Fruit fly (Drosophila melanogaster) whole organism, embryonic: Measurements from ENCODE around the gene AstC-R1.

Experiments
- Adf1 ChIP-seq: fragments of 200-800 bp; sonication (Bioruptor generic); IDR thresholded peaks from 2 replicates; pipeline ENCODE4 v1.3.6; 2022; ENCODE audit warnings: missing biosample characterization, missing genetic modification characterization
- Asciz ChIP-seq: fragments of 200-800 bp; sonication (Bioruptor generic); optimal IDR thresholded peaks from 2 replicates; lab custom pipeline; 2017; ENCODE audit warnings: missing biosample characterization, mild to moderate bottlenecking, missing genetic modification characterization, missing genetic modification reagents
- Bgb ChIP-seq: fragments of 200-800 bp; sonication (Bioruptor generic); IDR thresholded peaks from 2 replicates; pipeline ENCODE4 v1.3.6; 2022; ENCODE audit warnings: missing biosample characterization, missing genetic modification characterization; ENCODE audit not compliant: partially characterized antibody
- CG10462 ChIP-seq: fragments of 200-800 bp; sonication (Bioruptor generic); optimal IDR thresholded peaks from 2 replicates; lab custom pipeline; 2016; ENCODE audit warnings: missing biosample characterization, missing genetic modification characterization
- CG15011 ChIP-seq: fragments of 200-800 bp; sonication (Bioruptor generic); optimal IDR thresholded peaks from 3 replicates; lab custom pipeline; 2018; ENCODE audit warnings: missing biosample characterization, mild to moderate bottlenecking, missing genetic modification characterization
- CG1647 ChIP-seq: fragments of 200-800 bp; sonication (Bioruptor generic); optimal IDR thresholded peaks from 3 replicates; lab custom pipeline; 2016; ENCODE audit warnings: missing biosample characterization, missing genetic modification characterization
- CG2116 ChIP-seq: fragments of 200-800 bp; sonication (Bioruptor generic); optimal IDR thresholded peaks from 3 replicates; lab custom pipeline; 2018; ENCODE audit warnings: missing biosample characterization, mild to moderate bottlenecking, missing genetic modification characterization
- CG2889 ChIP-seq: fragments of 200-800 bp; sonication (Bioruptor generic); IDR thresholded peaks from 3 replicates; pipeline ENCODE4 v1.3.6; 2022; ENCODE audit warnings: missing biosample characterization, missing genetic modification characterization
- CG30431 ChIP-seq: fragments of 200-800 bp; sonication (Bioruptor generic); optimal IDR thresholded peaks from 2 replicates; lab custom pipeline; 2017; ENCODE audit warnings: missing biosample characterization, missing genetic modification characterization
- CG3281 ChIP-seq: fragments of 200-800 bp; sonication (Bioruptor generic); optimal IDR thresholded peaks from 3 replicates; lab custom pipeline; 2017; ENCODE audit warnings: missing biosample characterization, mild to moderate bottlenecking, missing genetic modification characterization
- CG4404 ChIP-seq: fragments of 200-800 bp; sonication (Bioruptor generic); IDR thresholded peaks from 2 replicates; pipeline ENCODE4 v1.3.6; 2022; ENCODE audit warnings: missing biosample characterization, missing genetic modification characterization
- CG6689 ChIP-seq: fragments of 200-800 bp; sonication (Bioruptor generic); IDR thresholded peaks from 2 replicates; pipeline ENCODE4 v1.3.6; 2022; ENCODE audit warnings: missing biosample characterization, missing genetic modification characterization
- CG8359 ChIP-seq: fragments of 200-800 bp; sonication (Bioruptor generic); optimal IDR thresholded peaks from 2 replicates; lab custom pipeline; 2017; ENCODE audit warnings: missing biosample characterization, mild to moderate bottlenecking, missing genetic modification characterization, borderline replicate concordance
- CG9215 ChIP-seq: fragments of 200-800 bp; sonication (Bioruptor generic); IDR thresholded peaks from 2 replicates; pipeline ENCODE4 v1.3.6; 2022; ENCODE audit warnings: missing biosample characterization, missing genetic modification characterization
- Camta ChIP-seq: fragments of 200-800 bp; sonication (Bioruptor generic); optimal IDR thresholded peaks from 2 replicates; lab custom pipeline; 2016; ENCODE audit warnings: missing biosample characterization, missing genetic modification characterization
- Dip3 ChIP-seq: fragments of 200-800 bp; sonication (Bioruptor generic); optimal IDR thresholded peaks from 3 replicates; lab custom pipeline; 2016; ENCODE audit warnings: missing biosample characterization, missing genetic modification characterization
- Dp ChIP-seq: fragments of 200-800 bp; sonication (Bioruptor generic); optimal IDR thresholded peaks from 2 replicates; lab custom pipeline; 2018; ENCODE audit warnings: missing biosample characterization, mild to moderate bottlenecking, missing genetic modification characterization, moderate library complexity
- Dref ChIP-seq: fragments of 200-800 bp; sonication (Bioruptor generic); IDR thresholded peaks from 2 replicates; pipeline ENCODE4 v1.3.6; 2022; ENCODE audit warnings: missing biosample characterization, missing genetic modification characterization
- Fer3 ChIP-seq: fragments of 200-800 bp; sonication (Bioruptor generic); optimal IDR thresholded peaks from 2 replicates; lab custom pipeline; 2018; ENCODE audit warnings: missing biosample characterization, mild to moderate bottlenecking, missing genetic modification characterization, moderate library complexity
- Gsc ChIP-seq: fragments of 200-800 bp; sonication (Bioruptor generic); IDR thresholded peaks from 2 replicates; pipeline ENCODE4 v1.3.6; 2022; ENCODE audit warnings: missing biosample characterization, missing genetic modification characterization
- HLH3B ChIP-seq: fragments of 200-800 bp; sonication (Bioruptor generic); IDR thresholded peaks from 2 replicates; pipeline ENCODE4 v1.3.6; 2022; ENCODE audit warnings: missing biosample characterization, missing genetic modification characterization
- Hand ChIP-seq: fragments of 200-800 bp; sonication (Bioruptor generic); optimal IDR thresholded peaks from 2 replicates; lab custom pipeline; 2017; ENCODE audit warnings: mild to moderate bottlenecking, missing biosample characterization, missing genetic modification reagents, missing genetic modification characterization
- HmgD ChIP-seq: fragments of 200-800 bp; sonication (Bioruptor generic); optimal IDR thresholded peaks from 3 replicates; lab custom pipeline; 2016; ENCODE audit warnings: missing biosample characterization, missing genetic modification characterization
- NC2α ChIP-seq: fragments of 200-800 bp; sonication (Bioruptor generic); optimal IDR thresholded peaks from 2 replicates; lab custom pipeline; 2016; ENCODE audit warnings: missing biosample characterization, missing genetic modification characterization
- Rx ChIP-seq: fragments of 200-800 bp; sonication (Bioruptor generic); IDR thresholded peaks from 2 replicates; pipeline ENCODE4 v1.3.6; 2022; ENCODE audit warnings: missing biosample characterization, missing genetic modification characterization
- Scr ChIP-seq: fragments of 200-800 bp; sonication (Bioruptor generic); IDR thresholded peaks from 2 replicates; pipeline ENCODE4 v1.3.6; 2022; ENCODE audit warnings: missing biosample characterization, missing genetic modification characterization; ENCODE audit not compliant: partially characterized antibody
- chinmo ChIP-seq: fragments of 200-800 bp; sonication (Bioruptor generic); IDR thresholded peaks from 4 replicates; pipeline ENCODE4 v1.3.6; 2022; ENCODE audit warnings: missing biosample characterization, missing genetic modification characterization; ENCODE audit not compliant: partially characterized antibody
- ci ChIP-seq: fragments of 200-800 bp; sonication (Bioruptor generic); IDR thresholded peaks from 3 replicates; pipeline ENCODE4 v1.3.6; 2022; ENCODE audit warnings: missing biosample characterization, missing genetic modification characterization
- crp ChIP-seq, 2 experiments: fragments of 200-800 bp; sonication (Bioruptor generic); optimal IDR thresholded peaks; 2 replicates in 1 of 2; 3 replicates in 1 of 2; lab custom pipeline; 2017; ENCODE audit warnings: missing biosample characterization in 2 of 2, missing genetic modification characterization in 2 of 2, mild to moderate bottlenecking in 1 of 2, moderate library complexity in 1 of 2
- da ChIP-seq: fragments of 200-800 bp; sonication (Bioruptor generic); optimal IDR thresholded peaks from 2 replicates; lab custom pipeline; 2016; ENCODE audit warnings: missing biosample characterization, missing genetic modification characterization
- dati ChIP-seq: fragments of 200-800 bp; sonication (Bioruptor generic); IDR thresholded peaks from 2 replicates; pipeline ENCODE4 v1.3.6; 2022; ENCODE audit warnings: missing biosample characterization, missing genetic modification characterization
- dmrt99B ChIP-seq: fragments of 200-800 bp; sonication (Bioruptor generic); optimal IDR thresholded peaks from 2 replicates; lab custom pipeline; 2018; ENCODE audit warnings: missing biosample characterization, mild to moderate bottlenecking, missing genetic modification characterization, moderate library complexity
- exex ChIP-seq: fragments of 200-800 bp; sonication (Bioruptor generic); optimal IDR thresholded peaks from 4 replicates; lab custom pipeline; 2018; ENCODE audit warnings: missing biosample characterization, mild to moderate bottlenecking, missing genetic modification characterization, moderate library complexity
- fd3F ChIP-seq: fragments of 200-800 bp; sonication (Bioruptor generic); optimal IDR thresholded peaks from 2 replicates; lab custom pipeline; 2018; ENCODE audit warnings: missing biosample characterization, mild to moderate bottlenecking, missing genetic modification characterization, moderate library complexity
- inv ChIP-seq: fragments of 200-800 bp; sonication (Bioruptor generic); IDR thresholded peaks from 2 replicates; pipeline ENCODE4 v1.3.6; 2022; ENCODE audit warnings: missing biosample characterization, missing genetic modification characterization; ENCODE audit not compliant: partially characterized antibody
- jumu ChIP-seq: fragments of 200-800 bp; sonication (Bioruptor generic); optimal IDR thresholded peaks from 3 replicates; lab custom pipeline; 2016; ENCODE audit warnings: missing biosample characterization, missing genetic modification characterization
- lilli ChIP-seq: fragments of 200-800 bp; sonication (Bioruptor generic); optimal IDR thresholded peaks from 3 replicates; lab custom pipeline; 2016; ENCODE audit warnings: missing biosample characterization, missing genetic modification characterization
- lola ChIP-seq, 3 experiments: fragments of >200 bp in 2 of 3; fragments of 200-800 bp in 1 of 3; sonication (Bioruptor generic) in 1 of 3; optimal IDR thresholded peaks; 2 replicates each; lab custom pipeline; 2017 to 2019; ENCODE audit warnings: missing biosample characterization in 3 of 3, missing genetic modification characterization in 3 of 3, mild to moderate bottlenecking in 1 of 3, moderate library complexity in 1 of 3
- lov ChIP-seq, 2 experiments: fragments of 200-800 bp in 1 of 2; fragments of >200 bp in 1 of 2; sonication (Bioruptor generic) in 1 of 2; IDR thresholded peaks in 1 of 2; optimal IDR thresholded peaks in 1 of 2; 2 replicates in 1 of 2; 3 replicates in 1 of 2; pipeline versions ENCODE4 v1.3.6 to Lab custom; 2017 to 2022; ENCODE audit warnings: missing biosample characterization in 1 of 2, missing genetic modification characterization in 1 of 2
- org-1 ChIP-seq: fragments of 200-800 bp; sonication (Bioruptor generic); optimal IDR thresholded peaks from 2 replicates; lab custom pipeline; 2017; ENCODE audit warnings: missing biosample characterization, missing genetic modification characterization
- otp ChIP-seq: fragments of 200-800 bp; sonication (Bioruptor generic); IDR thresholded peaks from 3 replicates; pipeline ENCODE4, ENCODE4 v1.3.6; 2022; ENCODE audit warnings: missing biosample characterization, missing genetic modification characterization
- rib ChIP-seq: fragments of 200-800 bp; sonication (Bioruptor generic); IDR thresholded peaks from 2 replicates; pipeline ENCODE4 v1.3.6; 2022; ENCODE audit warnings: missing biosample characterization, missing genetic modification characterization
- scrt ChIP-seq: fragments of 200-800 bp; sonication (Bioruptor generic); optimal IDR thresholded peaks from 2 replicates; lab custom pipeline; 2018; ENCODE audit warnings: missing biosample characterization, mild to moderate bottlenecking, missing genetic modification characterization, moderate library complexity
- seq ChIP-seq: fragments of 200-800 bp; sonication (Bioruptor generic); IDR thresholded peaks from 2 replicates; pipeline ENCODE4 v1.3.6; 2022; ENCODE audit warnings: missing biosample characterization, missing genetic modification characterization
- slou ChIP-seq: fragments of 200-800 bp; sonication (Bioruptor generic); optimal IDR thresholded peaks from 3 replicates; lab custom pipeline; 2016; ENCODE audit warnings: missing biosample characterization, missing genetic modification characterization
- sr ChIP-seq: fragments of 200-800 bp; sonication (Bioruptor generic); IDR thresholded peaks from 3 replicates; pipeline ENCODE4 v1.3.6; 2022; ENCODE audit warnings: missing biosample characterization, missing genetic modification characterization
- ttk ChIP-seq: fragments of 200-800 bp; sonication (Bioruptor generic); IDR thresholded peaks from 2 replicates; pipeline ENCODE4 v2.1.2; 2022; ENCODE audit warnings: missing biosample characterization, missing genetic modification characterization
- vfl ChIP-seq: fragments of 200-800 bp; sonication (Bioruptor generic); optimal IDR thresholded peaks from 2 replicates; lab custom pipeline; 2016; ENCODE audit warnings: missing biosample characterization, missing genetic modification characterization
- vnd ChIP-seq: fragments of 200-800 bp; sonication (Bioruptor generic); IDR thresholded peaks from 3 replicates; pipeline ENCODE4 v1.3.6; 2022; ENCODE audit warnings: missing biosample characterization, missing genetic modification characterization; ENCODE audit not compliant: partially characterized antibody
- z ChIP-seq: fragments of 200-800 bp; sonication (Bioruptor generic); IDR thresholded peaks from 3 replicates; pipeline ENCODE4 v1.3.6; 2022; ENCODE audit warnings: missing biosample characterization, missing genetic modification characterization

The AstC-R1 gene

dm6 chr3L:18625786-18626185, 65.7 kb downstream of the AstC-R1 start, which contains the start of gene MYPT-75D (continued):
- TF ChIP-seq CG4404 (GFP tag; lab: Robert Waterston, UW) (no peak), NC2α (no peak), dmrt99B (tag; lab: Kevin White, UChicago) (no peak), CG30431 (GFP tag; lab: Kevin White, UChicago) (no peak), CG2889 (GFP tag; lab: Robert Waterston, UW) (no peak), exex (tag; lab: Kevin White, UChicago) (peak; percentile 39), otp (GFP tag; lab: Robert Waterston, UW) (peak; percentile 52; the same call in 2 of the 3 replicates), inv (GFP tag; lab: Robert Waterston, UW) (peak; percentile 82), ttk (GFP tag; lab: Robert Waterston, UW) (no peak), lola (GFP tag; optimal IDR thresholded peaks at IDR 0.05; lab: Kevin White, UChicago) (no peak), chinmo (peak; percentile 97), Camta (GFP tag; lab: Kevin White, UChicago) (peak; percentile 29), CG3281 (GFP tag; lab: Kevin White, UChicago) (peak; percentile 8), CG1647 (GFP tag; lab: Kevin White, UChicago) (peak; percentile 2), CG15011 (no peak), jumu (no peak), Gsc (GFP tag; lab: Robert Waterston, UW) (no peak), CG8359 (GFP tag; lab: Kevin White, UChicago) (no peak), Scr (GFP tag; lab: Robert Waterston, UW) (peak; percentile 95), Adf1 (peak; percentile 39; the same call in 1 of the 2 replicates), scrt (GFP tag; lab: Kevin White, UChicago) (no peak), HmgD (GFP tag; lab: Kevin White, UChicago) (peak; percentile 3), Dip3 (GFP tag; lab: Kevin White, UChicago) (peak; percentile 65), seq (GFP tag; lab: Robert Waterston, UW) (no peak), Dp (GFP tag; lab: Kevin White, UChicago) (peak; percentile 85), HLH3B (GFP tag; lab: Robert Waterston, UW) (peak; percentile 43; the same call in 1 of the 2 replicates), fd3F (GFP tag; lab: Kevin White, UChicago) (no peak), Hand (GFP tag; lab: Kevin White, UChicago) (no peak), vnd (GFP tag; lab: Robert Waterston, UW) (peak; percentile 72; the same call in 1 of the 3 replicates), da (GFP tag; lab: Kevin White, UChicago) (no peak), lov (optimal IDR thresholded peaks at IDR 0.05; lab: Kevin White, UChicago) (no peak), lov (GFP tag; IDR thresholded peaks at IDR 0.05; lab: Robert Waterston, UW) (no peak), vfl (GFP tag; lab: Kevin White, UChicago) (no peak), CG2116 (peak; percentile 91), z (GFP tag; lab: Robert Waterston, UW) (no peak), rib (GFP tag; lab: Robert Waterston, UW) (peak; percentile 45; the same call in 1 of the 2 replicates), CG9215 (GFP tag; lab: Robert Waterston, UW) (no peak), sr (GFP tag; lab: Robert Waterston, UW) (peak; percentile 54; the same call in 1 of the 3 replicates), org-1 (no peak), CG6689 (no peak), Dref (GFP tag; lab: Robert Waterston, UW) (peak; percentile 83), Bgb (peak; percentile 94), Rx (GFP tag; lab: Robert Waterston, UW) (no peak), CG10462 (GFP tag; lab: Kevin White, UChicago) (no peak), Fer3 (peak; percentile 0), slou (GFP tag; lab: Kevin White, UChicago) (no peak), Asciz (GFP tag; lab: Kevin White, UChicago) (no peak), ci (GFP tag; lab: Robert Waterston, UW) (peak; percentile 75), dati (GFP tag; lab: Robert Waterston, UW) (no peak), lilli (GFP tag; lab: Kevin White, UChicago) (no peak), crp (GFP tag; optimal IDR thresholded peaks at IDR 0.05; lab: Kevin White, UChicago) (peak; percentile 57 to 95)
